Worm (Caenorhabditis elegans) whole organism, early embryonic: ENCODE data around the gene srx-129.

Experiments used
- B0310.2 ChIP-seq: sonication (generic microtip); optimal IDR thresholded peaks from 2 replicates; lab custom pipeline; 2016; ENCODE audit warnings: mild to moderate bottlenecking, missing genetic modification characterization, missing compliant biosample characterization
- F13C5.2 ChIP-seq: sonication (generic microtip); optimal IDR thresholded peaks from 2 replicates; lab custom pipeline; 2017; ENCODE audit warnings: mild to moderate bottlenecking, missing genetic modification characterization, inconsistent platforms, missing compliant biosample characterization
- aly-1 ChIP-seq: sonication (generic microtip); optimal IDR thresholded peaks from 2 replicates; lab custom pipeline; 2016; ENCODE audit warnings: missing genetic modification characterization, missing compliant biosample characterization
- ama-1 ChIP-seq: fragments of 150-350 bp; optimal IDR thresholded peaks from 2 replicates; lab custom pipeline; 2014
- ceh-13 ChIP-seq: fragments of 200-800 bp; sonication (Bioruptor generic); optimal IDR thresholded peaks from 2 replicates; lab custom pipeline; 2018; ENCODE audit warnings: mild to moderate bottlenecking, missing genetic modification characterization, missing compliant biosample characterization
- ceh-36 ChIP-seq: sonication (generic microtip); optimal IDR thresholded peaks from 2 replicates; lab custom pipeline; 2016; ENCODE audit warnings: missing genetic modification characterization, inconsistent platforms, missing compliant biosample characterization
- ets-7 ChIP-seq: sonication (generic microtip); optimal IDR thresholded peaks from 2 replicates; lab custom pipeline; 2016; ENCODE audit warnings: missing genotype, missing genetic modification characterization, missing compliant biosample characterization
- flt-1 ChIP-seq: fragments of 200-800 bp; sonication (Bioruptor generic); IDR thresholded peaks from 2 replicates; pipeline ENCODE4 v1.3.6; 2022; ENCODE audit warnings: missing genetic modification characterization, missing compliant biosample characterization
- hmbx-1 ChIP-seq: sonication (generic microtip); optimal IDR thresholded peaks from 2 replicates; lab custom pipeline; 2016; ENCODE audit warnings: mild to moderate bottlenecking, missing genetic modification characterization, missing compliant biosample characterization
- hmg-4 ChIP-seq: fragments of 200-800 bp; sonication (Bioruptor generic); optimal IDR thresholded peaks from 2 replicates; lab custom pipeline; 2018; ENCODE audit warnings: mild to moderate bottlenecking, missing genetic modification characterization, missing compliant biosample characterization
- hnd-1 ChIP-seq: sonication (generic microtip); optimal IDR thresholded peaks from 2 replicates; lab custom pipeline; 2016; ENCODE audit warnings: missing genetic modification characterization, missing compliant biosample characterization
- pes-1 ChIP-seq: fragments of 200-800 bp; sonication (Bioruptor generic); IDR thresholded peaks from 2 replicates; pipeline ENCODE4 v1.3.6; 2022; ENCODE audit warnings: missing genetic modification reagents, missing genetic modification characterization, missing compliant biosample characterization
- scrt-1 ChIP-seq: fragments of 200-800 bp; sonication (Bioruptor generic); IDR thresholded peaks from 2 replicates; pipeline ENCODE4 v1.3.6; 2022; ENCODE audit warnings: missing genetic modification characterization, missing compliant biosample characterization
- sea-1 ChIP-seq: fragments of 200-800 bp; sonication (Bioruptor generic); conservative IDR thresholded peaks from 2 replicates; pipeline ENCODE4 v1.3.6; 2022; ENCODE audit warnings: missing genetic modification characterization, missing compliant biosample characterization
- tbx-11 ChIP-seq: fragments of 200-800 bp; sonication (Bioruptor generic); IDR thresholded peaks from 2 replicates; pipeline ENCODE4 v1.3.6; 2022; ENCODE audit warnings: missing genetic modification characterization, missing compliant biosample characterization
- tbx-37 ChIP-seq: fragments of 200-800 bp; sonication (Bioruptor generic); conservative IDR thresholded peaks from 2 replicates; pipeline ENCODE4 v1.3.6; 2022; ENCODE audit warnings: missing genetic modification reagents, missing genetic modification characterization, missing compliant biosample characterization
- tra-4 ChIP-seq: sonication (generic microtip); optimal IDR thresholded peaks from 2 replicates; lab custom pipeline; 2017; ENCODE audit warnings: missing genetic modification characterization, missing compliant biosample characterization

Gene srx-129

ce11 chrV:13854306-13854705, 20.3 kb downstream of the srx-129 start, which contains the start of gene ttr-21:
Gene ttr-21 (minus strand): TSS chrV:13854405.
- TF ChIP-seq flt-1 (GFP tag; lab: Robert Waterston, UW), result no peak
- no peak for TF ChIP-seq ets-7 (tag; lab: Kevin White, UChicago)
- no peak for TF ChIP-seq tra-4 (tag; lab: Kevin White, UChicago)
- TF ChIP-seq pes-1, result no peak
- no peak for TF ChIP-seq hmbx-1 (tag; lab: Kevin White, UChicago)
- no peak for TF ChIP-seq F13C5.2
- TF ChIP-seq scrt-1 (GFP tag; lab: Robert Waterston, UW), result no peak
- no peak for TF ChIP-seq sea-1
- TF ChIP-seq aly-1, result no peak
- TF ChIP-seq hmg-4 (GFP tag; lab: Kevin White, UChicago), result no peak
- no peak for TF ChIP-seq ceh-36 (tag; lab: Kevin White, UChicago)
- TF ChIP-seq B0310.2 (tag; lab: Kevin White, UChicago), result no peak
- TF ChIP-seq tbx-37 (GFP tag; lab: Robert Waterston, UW), result no peak
- TF ChIP-seq ama-1 (lab: Kevin White, UChicago), result no peak
- no peak for TF ChIP-seq ceh-13 (GFP tag; lab: Kevin White, UChicago)
- TF ChIP-seq tbx-11 (GFP tag; lab: Robert Waterston, UW), result no peak
- no peak for TF ChIP-seq hnd-1 (tag; lab: Kevin White, UChicago)

- TF ChIP-seq pes-1 (no peak), B0310.2 (tag; lab: Kevin White, UChicago) (no peak), flt-1 (GFP tag; lab: Robert Waterston, UW) (no peak), aly-1 (no peak), tra-4 (tag; lab: Kevin White, UChicago) (no peak), ama-1 (lab: Kevin White, UChicago) (no peak), hmg-4 (GFP tag; lab: Kevin White, UChicago) (no peak), ceh-13 (GFP tag; lab: Kevin White, UChicago) (no peak), hnd-1 (tag; lab: Kevin White, UChicago) (no peak), hmbx-1 (tag; lab: Kevin White, UChicago) (no peak), sea-1 (no peak), tbx-11 (GFP tag; lab: Robert Waterston, UW) (no peak), tbx-37 (GFP tag; lab: Robert Waterston, UW) (no peak), ceh-36 (tag; lab: Kevin White, UChicago) (no peak)
These were observed 22.3 kb downstream of the srx-129 start, which contains the start of gene srx-134 for ce11 chrV:13856376-13856775. Gene srx-134 (minus strand): TSS chrV:13856476.

ce11 chrV:13857132-13857531, 23.1 kb downstream of the srx-129 start, which contains the start of gene srx-136:
Gene srx-136 (plus strand): TSS chrV:13857432.
- no peak for TF ChIP-seq hmg-4 (GFP tag; lab: Kevin White, UChicago)

ce11 chrV:13858906-13859305, 24.9 kb downstream of the srx-129 start, which contains the start of gene srx-135:
Gene srx-135 (plus strand): TSS chrV:13859206.
- TF ChIP-seq aly-1 (no peak), hnd-1 (tag; lab: Kevin White, UChicago) (no peak), F13C5.2 (no peak), ceh-13 (GFP tag; lab: Kevin White, UChicago) (no peak), ets-7 (tag; lab: Kevin White, UChicago) (no peak), ceh-36 (tag; lab: Kevin White, UChicago) (no peak), pes-1 (no peak), sea-1 (no peak), scrt-1 (GFP tag; lab: Robert Waterston, UW) (no peak), hmbx-1 (tag; lab: Kevin White, UChicago) (no peak), tbx-11 (GFP tag; lab: Robert Waterston, UW) (no peak), flt-1 (GFP tag; lab: Robert Waterston, UW) (no peak), B0310.2 (tag; lab: Kevin White, UChicago) (no peak), tbx-37 (GFP tag; lab: Robert Waterston, UW) (no peak), tra-4 (tag; lab: Kevin White, UChicago) (no peak), ama-1 (lab: Kevin White, UChicago) (no peak), hmg-4 (GFP tag; lab: Kevin White, UChicago) (no peak)

ce11 chrV:13862505-13862904, 28.5 kb downstream of the srx-129 start, which contains the start of gene srx-137:
Gene srx-137 (plus strand): TSS chrV:13862805.
- no peak for TF ChIP-seq B0310.2 (tag; lab: Kevin White, UChicago)
- no peak for TF ChIP-seq ama-1 (lab: Kevin White, UChicago)
- no peak for TF ChIP-seq hmbx-1 (tag; lab: Kevin White, UChicago)
- TF ChIP-seq aly-1, result no peak
- no peak for TF ChIP-seq ceh-36 (tag; lab: Kevin White, UChicago)
- no peak for TF ChIP-seq tbx-37 (GFP tag; lab: Robert Waterston, UW)
- TF ChIP-seq tbx-11 (GFP tag; lab: Robert Waterston, UW), result no peak
- no peak for TF ChIP-seq sea-1
- TF ChIP-seq scrt-1 (GFP tag; lab: Robert Waterston, UW), result no peak
- no peak for TF ChIP-seq hmg-4 (GFP tag; lab: Kevin White, UChicago)
- no peak for TF ChIP-seq flt-1 (GFP tag; lab: Robert Waterston, UW)
- no peak for TF ChIP-seq tra-4 (tag; lab: Kevin White, UChicago)
- no peak for TF ChIP-seq pes-1
- no peak for TF ChIP-seq ceh-13 (GFP tag; lab: Kevin White, UChicago)
- no peak for TF ChIP-seq F13C5.2

ce11 chrV:13863700-13864099, 29.6 kb downstream of the srx-129 start:
- TF ChIP-seq hmg-4 (GFP tag; lab: Kevin White, UChicago) (no peak), B0310.2 (tag; lab: Kevin White, UChicago) (no peak), hmbx-1 (tag; lab: Kevin White, UChicago) (no peak), tra-4 (tag; lab: Kevin White, UChicago) (no peak), scrt-1 (GFP tag; lab: Robert Waterston, UW) (no peak)

ce11 chrV:13866353-13866752, 32.3 kb downstream of the srx-129 start, which contains the start of gene nhr-175:
Gene nhr-175 (plus strand): TSS chrV:13866691.
- TF ChIP-seq tbx-11 (GFP tag; lab: Robert Waterston, UW), result no peak
- no peak for TF ChIP-seq tra-4 (tag; lab: Kevin White, UChicago)
- no peak for TF ChIP-seq ceh-36 (tag; lab: Kevin White, UChicago)
- no peak for TF ChIP-seq tbx-37 (GFP tag; lab: Robert Waterston, UW)
- no peak for TF ChIP-seq ets-7 (tag; lab: Kevin White, UChicago)
- TF ChIP-seq scrt-1 (GFP tag; lab: Robert Waterston, UW), result no peak
- TF ChIP-seq ceh-13 (GFP tag; lab: Kevin White, UChicago), result no peak
- TF ChIP-seq aly-1, result no peak
- TF ChIP-seq B0310.2 (tag; lab: Kevin White, UChicago), result no peak
- no peak for TF ChIP-seq pes-1
- TF ChIP-seq sea-1, result no peak
- no peak for TF ChIP-seq hnd-1 (tag; lab: Kevin White, UChicago)
- no peak for TF ChIP-seq hmg-4 (GFP tag; lab: Kevin White, UChicago)
- no peak for TF ChIP-seq ama-1 (lab: Kevin White, UChicago)
- TF ChIP-seq F13C5.2, result no peak
